Worm (Caenorhabditis elegans) whole organism, dauer: Measurements from ENCODE around the gene elof-1.
"Not testable (repeated sequence)": the region's sequence is repeated elsewhere in the genome, so short reads cannot be mapped to it uniquely, and the experiment has no call there.

Experiments
- unc-62 ChIP-seq: sonication (generic microtip); optimal IDR thresholded peaks from 2 replicates; lab custom pipeline; 2017; ENCODE audit warnings: missing biosample characterization, missing genetic modification reagents, missing genetic modification characterization

Gene elof-1

ce11 chrII:14349356-14349923, at the start of gene elof-1, which contains the start of the genes Y54G11A.17 and lin-7:
elof-1 (plus strand) TSS chrII:14349738.
Y54G11A.17 (minus strand) TSS chrII:14349406.
lin-7 (minus strand) TSS chrII:14349406.
- TF ChIP-seq unc-62, result no peak

- not testable (repeated sequence) for TF ChIP-seq unc-62
These were observed 47.6 kb upstream of the elof-1 start, which contains the start of gene ctl-2 for ce11 chrII:14301927-14302326. ctl-2 (minus strand) TSS chrII:14302027.

ce11 chrII:14306160-14306559, 43.4 kb upstream of the elof-1 start, which contains the start of gene ctl-1:
ctl-1 (minus strand) TSS chrII:14306260.
- TF ChIP-seq unc-62, result not testable (repeated sequence)

- no peak for TF ChIP-seq unc-62
These were observed 38.7 kb upstream of the elof-1 start, which contains the start of gene ctl-3 for ce11 chrII:14310729-14311388. ctl-3 (minus strand) TSS chrII:14310779.

ce11 chrII:14311537-14311936, 38.0 kb upstream of the elof-1 start:
- TF ChIP-seq unc-62, result no peak

ce11 chrII:14312182-14312581, 37.4 kb upstream of the elof-1 start:
- no peak for TF ChIP-seq unc-62

- TF ChIP-seq unc-62, result no peak
These were observed 31.5 kb upstream of the elof-1 start, which contains the start of gene Y54G11A.14 for ce11 chrII:14318027-14318426. Y54G11A.14 (plus strand) TSS chrII:14318158.

- TF ChIP-seq unc-62, result no peak
These were observed 30.3 kb upstream of the elof-1 start for ce11 chrII:14319227-14319626.

ce11 chrII:14321225-14321624, 28.3 kb upstream of the elof-1 start:
- no peak for TF ChIP-seq unc-62

- TF ChIP-seq unc-62, result not testable (repeated sequence)
These were observed 5.4 kb upstream of the elof-1 start, which contains the start of gene ddl-3 for ce11 chrII:14344166-14344565. ddl-3 (minus strand) TSS chrII:14344454.

- TF ChIP-seq unc-62, result not testable (repeated sequence)
These were observed 3.3 kb upstream of the elof-1 start, which contains the start of gene Y54G11A.9 for ce11 chrII:14346243-14346642. Y54G11A.9 (minus strand) TSS chrII:14346438.

ce11 chrII:14350768-14351167, 1.2 kb downstream of the elof-1 start:
- TF ChIP-seq unc-62, result no peak

ce11 chrII:14351352-14351751, 1.8 kb downstream of the elof-1 start:
- no peak for TF ChIP-seq unc-62

- TF ChIP-seq unc-62, result no peak
These were observed 8.4 kb downstream of the elof-1 start, which contains the start of the genes agl-1 and pfs-2 for ce11 chrII:14357936-14358416. agl-1 (minus strand) TSS chrII:14358113. pfs-2 (plus strand) TSS chrII:14358366.

- no peak for TF ChIP-seq unc-62
These were observed 9.5 kb downstream of the elof-1 start for ce11 chrII:14359007-14359406.

- no peak for TF ChIP-seq unc-62
These were observed 11.1 kb downstream of the elof-1 start for ce11 chrII:14360675-14361074.

- no peak for TF ChIP-seq unc-62
These were observed 12.2 kb downstream of the elof-1 start, which contains the start of gene tebp-1 for ce11 chrII:14361719-14362118. tebp-1 (plus strand) TSS chrII:14362019.
